Fruit fly (Drosophila melanogaster): Measurements from ENCODE around the gene CG11970.

DNA sequence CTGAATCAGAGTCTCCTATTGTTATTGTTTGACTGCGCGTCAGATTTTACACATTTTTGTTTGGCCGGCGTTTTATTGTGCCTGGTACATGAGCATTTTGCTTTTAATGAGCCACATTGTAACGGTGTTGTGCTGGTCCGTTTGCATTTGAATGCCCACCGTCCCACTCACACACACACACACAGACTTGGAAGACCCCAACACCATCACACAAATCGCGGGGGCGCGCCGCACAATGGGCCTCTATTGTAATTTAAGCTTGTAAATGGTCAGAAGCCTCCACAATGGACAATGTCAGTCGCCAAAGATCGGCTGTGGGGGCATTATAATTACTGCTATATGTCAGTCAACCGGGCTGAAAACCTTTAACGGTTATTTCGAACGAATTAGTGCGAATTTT, 28.2 kb upstream of the CG11970 start:
- TF ChIP-seq CG8478 (optimal IDR thresholded peaks at IDR 0.05) (no peak), Dll (optimal IDR thresholded peaks at IDR 0.05) (no peak), EcR (GFP tag; optimal IDR thresholded peaks at IDR 0.05) (no peak), pan (optimal IDR thresholded peaks at IDR 0.05) (no peak)

Measured in whole organism.